Worm (Caenorhabditis elegans): ENCODE results near the gene E04F6.15.

DNA sequence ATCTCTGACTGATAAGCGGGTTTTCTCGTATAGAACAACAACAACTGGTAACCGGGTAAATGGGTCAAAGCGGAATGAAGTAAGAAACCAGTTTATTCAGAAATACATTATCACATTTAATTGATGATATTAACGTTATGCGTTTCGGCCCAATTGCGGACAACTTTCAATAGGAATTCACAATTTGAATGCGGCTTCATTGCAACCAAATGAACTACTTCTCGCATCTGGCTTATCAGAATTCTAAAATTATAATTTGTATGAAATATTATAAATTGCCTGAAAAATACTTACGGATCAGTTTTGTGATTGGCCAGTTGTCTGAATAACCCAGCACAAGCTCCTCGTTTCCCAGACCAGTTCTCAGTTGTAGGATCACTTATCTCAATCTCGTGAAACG is 41.4 kb downstream of the E04F6.15 start, which contains the start of gene col-36:
- no peak for TF ChIP-seq him-1 (tag; optimal IDR thresholded peaks at IDR 0.05)
- no peak for TF ChIP-seq W03F9.2 (tag; optimal IDR thresholded peaks at IDR 0.05)
- no peak for TF ChIP-seq dao-5 (tag; optimal IDR thresholded peaks at IDR 0.05)

Measured in whole organism, L4/young adult.